Worm (Caenorhabditis elegans) whole organism, young adult: ENCODE data around the gene R12B2.13.
A peak's percentile ranks its signal among the peaks of the same experiment; 100 is the strongest.

ENCODE experiments used
- B0019.2 ChIP-seq: fragments of 200-800 bp; sonication (Bioruptor generic); conservative IDR thresholded peaks from 2 replicates; pipeline ENCODE4 v1.3.6; 2022; ENCODE audit warnings: missing genetic modification reagents, missing genetic modification characterization, missing compliant biosample characterization
- B0261.1 ChIP-seq: sonication (generic microtip); optimal IDR thresholded peaks from 2 replicates; lab custom pipeline; 2016; ENCODE audit warnings: mild to moderate bottlenecking, missing genetic modification characterization, moderate library complexity, missing compliant biosample characterization
- C17E4.6 ChIP-seq: fragments of 200-800 bp; sonication (Bioruptor generic); IDR thresholded peaks from 2 replicates; pipeline ENCODE4 v1.3.6; 2022; ENCODE audit warnings: missing genetic modification reagents, missing genetic modification characterization, missing compliant biosample characterization
- F33H1.4 ChIP-seq: fragments of 200-800 bp; sonication (Bioruptor generic); IDR thresholded peaks from 2 replicates; pipeline ENCODE4 v1.3.6; 2022; ENCODE audit warnings: missing genetic modification reagents, missing genetic modification characterization, missing compliant biosample characterization
- F49E8.2 ChIP-seq: sonication (generic microtip); optimal IDR thresholded peaks from 3 replicates; lab custom pipeline; 2017; ENCODE audit warnings: missing genetic modification characterization, mild to moderate bottlenecking, missing compliant biosample characterization, antibody characterized with exemption, moderate library complexity; ENCODE audit not compliant: insufficient read depth
- F57A8.1 ChIP-seq: fragments of 200-800 bp; sonication (Bioruptor generic); optimal IDR thresholded peaks from 2 replicates; lab custom pipeline; 2018; ENCODE audit warnings: mild to moderate bottlenecking, missing genetic modification characterization, moderate library complexity, missing compliant biosample characterization
- F57C9.4 ChIP-seq: sonication (generic microtip); optimal IDR thresholded peaks from 2 replicates; lab custom pipeline; 2017; ENCODE audit warnings: mild to moderate bottlenecking, missing genetic modification characterization, missing compliant biosample characterization
- K12H6.12 ChIP-seq: fragments of 200-800 bp; sonication (Bioruptor generic); optimal IDR thresholded peaks from 2 replicates; lab custom pipeline; 2018; ENCODE audit warnings: mild to moderate bottlenecking, missing genetic modification characterization, missing compliant biosample characterization
- T07F8.4 ChIP-seq: sonication (generic microtip); optimal IDR thresholded peaks from 2 replicates; lab custom pipeline; 2016; ENCODE audit warnings: mild to moderate bottlenecking, missing genetic modification characterization, moderate library complexity, missing compliant biosample characterization
- T26A5.8 ChIP-seq: sonication (generic microtip); optimal IDR thresholded peaks from 2 replicates; lab custom pipeline; 2016; ENCODE audit warnings: missing genetic modification characterization, missing compliant biosample characterization
- Y53G8AR.9 ChIP-seq: fragments of 200-800 bp; sonication (Bioruptor generic); conservative IDR thresholded peaks from 2 replicates; pipeline ENCODE4 v1.3.6; 2022; ENCODE audit warnings: missing genetic modification reagents, missing genetic modification characterization, missing compliant biosample characterization
- Y56A3A.18 ChIP-seq: fragments of 200-800 bp; sonication (Bioruptor generic); IDR thresholded peaks from 2 replicates; pipeline ENCODE4 v1.3.6; 2022; ENCODE audit warnings: missing genetic modification reagents, missing genetic modification characterization, missing compliant biosample characterization
- Y79H2A.3 ChIP-seq: fragments of 200-800 bp; sonication (Bioruptor generic); conservative IDR thresholded peaks from 2 replicates; pipeline ENCODE4 v1.3.6; 2022; ENCODE audit warnings: missing genetic modification reagents, missing genetic modification characterization, missing compliant biosample characterization
- ama-1 ChIP-seq, 3 experiments: fragments of 150-350 bp in 1 of 3; sonication (generic microtip) in 2 of 3; optimal IDR thresholded peaks; 2 replicates each; lab custom pipeline; 2014 to 2018; ENCODE audit warnings: missing biosample characterization in 2 of 3, missing genetic modification characterization in 2 of 3, missing genetic modification reagents in 2 of 3
- aptf-2 ChIP-seq: fragments of 200-800 bp; sonication (Bioruptor generic); conservative IDR thresholded peaks from 2 replicates; pipeline ENCODE4 v1.3.6; 2022; ENCODE audit warnings: missing genetic modification reagents, missing genetic modification characterization, missing compliant biosample characterization
- athp-1 ChIP-seq: sonication (generic microtip); optimal IDR thresholded peaks from 2 replicates; lab custom pipeline; 2017; ENCODE audit warnings: mild to moderate bottlenecking, missing genetic modification characterization, missing compliant biosample characterization
- attf-5 ChIP-seq: fragments of 200-800 bp; sonication (Bioruptor generic); optimal IDR thresholded peaks from 2 replicates; lab custom pipeline; 2018; ENCODE audit warnings: mild to moderate bottlenecking, missing genetic modification characterization, missing compliant biosample characterization
- attf-6 ChIP-seq: fragments of 200-800 bp; sonication (Bioruptor generic); IDR thresholded peaks from 2 replicates; pipeline ENCODE4 v1.3.6; 2022; ENCODE audit warnings: missing genetic modification reagents, missing genetic modification characterization, missing compliant biosample characterization
- ceh-58 ChIP-seq: fragments of 200-800 bp; sonication (Bioruptor generic); IDR thresholded peaks from 2 replicates; pipeline ENCODE4 v1.3.6; 2022; ENCODE audit warnings: missing genetic modification characterization, missing compliant biosample characterization
- dox-1 ChIP-seq: fragments of 200-800 bp; sonication (Bioruptor generic); IDR thresholded peaks from 2 replicates; pipeline ENCODE4 v1.3.6; 2022; ENCODE audit warnings: missing genetic modification reagents, missing genetic modification characterization, missing compliant biosample characterization
- egl-18 ChIP-seq: fragments of 200-800 bp; sonication (Bioruptor generic); IDR thresholded peaks from 2 replicates; pipeline ENCODE4 v1.3.6; 2022; ENCODE audit warnings: missing genetic modification reagents, missing genetic modification characterization, missing compliant biosample characterization
- egl-44 ChIP-seq: fragments of 200-800 bp; sonication (Bioruptor generic); IDR thresholded peaks from 2 replicates; pipeline ENCODE4 v1.3.6; 2022; ENCODE audit warnings: missing genetic modification reagents, missing genetic modification characterization, missing compliant biosample characterization
- egrh-3 ChIP-seq: fragments of 200-800 bp; sonication (Bioruptor generic); IDR thresholded peaks from 2 replicates; pipeline ENCODE4 v1.3.6; 2022; ENCODE audit warnings: missing genetic modification reagents, missing genetic modification characterization, missing compliant biosample characterization
- ekl-4 ChIP-seq: fragments of 200-800 bp; sonication (Bioruptor generic); IDR thresholded peaks from 2 replicates; pipeline ENCODE4 v1.3.6; 2022; ENCODE audit warnings: missing genetic modification reagents, missing genetic modification characterization, missing compliant biosample characterization
- fkh-3 ChIP-seq: sonication (generic microtip); optimal IDR thresholded peaks from 2 replicates; lab custom pipeline; 2016; ENCODE audit warnings: mild to moderate bottlenecking, missing genetic modification characterization, missing compliant biosample characterization
- hlh-26 ChIP-seq: fragments of 200-800 bp; sonication (Bioruptor generic); conservative IDR thresholded peaks from 2 replicates; pipeline ENCODE4 v1.3.6; 2022; ENCODE audit warnings: missing genetic modification reagents, missing genetic modification characterization, missing compliant biosample characterization
- hmg-1.2 ChIP-seq: fragments of 200-800 bp; sonication (Bioruptor generic); IDR thresholded peaks from 2 replicates; pipeline ENCODE4 v1.3.6; 2022; ENCODE audit warnings: missing genetic modification reagents, missing genetic modification characterization, missing compliant biosample characterization
- hsf-1 ChIP-seq: fragments of 200-800 bp; sonication (Bioruptor generic); IDR thresholded peaks from 2 replicates; pipeline ENCODE4 v1.3.6; 2022; ENCODE audit warnings: missing genetic modification reagents, missing genetic modification characterization, missing compliant biosample characterization
- lir-1 ChIP-seq: fragments of 200-800 bp; sonication (Bioruptor generic); conservative IDR thresholded peaks from 2 replicates; pipeline ENCODE4 v1.3.6; 2022; ENCODE audit warnings: missing genetic modification reagents, missing genetic modification characterization, missing compliant biosample characterization
- lsy-27 ChIP-seq: sonication (generic microtip); optimal IDR thresholded peaks from 2 replicates; lab custom pipeline; 2017; ENCODE audit warnings: missing genetic modification characterization, mild to moderate bottlenecking, missing compliant biosample characterization, antibody characterized with exemption, missing genotype, borderline replicate concordance; ENCODE audit not compliant: insufficient read depth
- nfya-1 ChIP-seq: sonication (generic microtip); optimal IDR thresholded peaks from 2 replicates; lab custom pipeline; 2017; ENCODE audit warnings: antibody characterized with exemption, missing compliant biosample characterization, missing genetic modification characterization, borderline replicate concordance; ENCODE audit not compliant: insufficient read depth
- nfyb-1 ChIP-seq: fragments of 200-800 bp; sonication (Bioruptor generic); IDR thresholded peaks from 2 replicates; pipeline ENCODE4 v1.3.6; 2022; ENCODE audit warnings: missing genetic modification reagents, missing genetic modification characterization, missing compliant biosample characterization
- nhr-120 ChIP-seq: fragments of 200-800 bp; sonication (Bioruptor generic); IDR thresholded peaks from 2 replicates; pipeline ENCODE4 v1.3.6; 2022; ENCODE audit warnings: missing genetic modification characterization, missing compliant biosample characterization
- nhr-90 ChIP-seq: sonication (generic microtip); optimal IDR thresholded peaks from 2 replicates; lab custom pipeline; 2016; ENCODE audit warnings: missing genotype, mild to moderate bottlenecking, missing genetic modification characterization, missing compliant biosample characterization
- pbrm-1 ChIP-seq: fragments of 200-800 bp; sonication (Bioruptor generic); IDR thresholded peaks from 2 replicates; pipeline ENCODE4 v1.3.6; 2022; ENCODE audit warnings: missing genetic modification reagents, missing genetic modification characterization, missing compliant biosample characterization
- pha-4 ChIP-seq: fragments of 150-350 bp; sonication (generic microtip); optimal IDR thresholded peaks from 2 replicates; lab custom pipeline; 2014; ENCODE audit warnings: missing biosample characterization, missing genetic modification reagents, missing genetic modification characterization
- sea-2 ChIP-seq: fragments of 200-800 bp; sonication (Bioruptor generic); IDR thresholded peaks from 2 replicates; pipeline ENCODE4 v1.3.6; 2022; ENCODE audit warnings: missing genetic modification characterization, missing compliant biosample characterization
- unc-130 ChIP-seq: sonication (generic microtip); optimal IDR thresholded peaks from 2 replicates; lab custom pipeline; 2016; ENCODE audit warnings: missing genetic modification reagents, missing genetic modification characterization, missing compliant biosample characterization
- zfh-2 ChIP-seq: fragments of 200-800 bp; sonication (Bioruptor generic); conservative IDR thresholded peaks from 2 replicates; pipeline ENCODE4 v1.3.6; 2022; ENCODE audit warnings: missing genetic modification reagents, missing genetic modification characterization, missing compliant biosample characterization
- ztf-26 ChIP-seq: sonication (generic microtip); optimal IDR thresholded peaks from 2 replicates; lab custom pipeline; 2017; ENCODE audit warnings: missing genetic modification characterization, missing compliant biosample characterization
- ztf-28 ChIP-seq: fragments of 200-800 bp; sonication (Bioruptor generic); IDR thresholded peaks from 2 replicates; pipeline ENCODE4 v1.3.6; 2022; ENCODE audit warnings: missing genetic modification reagents, missing genetic modification characterization, missing compliant biosample characterization
- ztf-3 ChIP-seq: fragments of 200-800 bp; sonication (Bioruptor generic); optimal IDR thresholded peaks from 2 replicates; lab custom pipeline; 2018; ENCODE audit warnings: mild to moderate bottlenecking, missing genetic modification characterization, missing compliant biosample characterization

R12B2.13 gene

ce11 chrIII:5875705-5876104 is 42.4 kb upstream of the R12B2.13 start (continued):
- TF ChIP-seq Y79H2A.3 = no peak
- no peak for TF ChIP-seq ztf-28 (GFP tag; lab: Robert Waterston, UW)

- TF ChIP-seq T26A5.8 (tag; lab: Kevin White, UChicago) (no peak), ztf-28 (GFP tag; lab: Robert Waterston, UW) (0 out of 2 replicates have a peak, but pooled peaks have one; percentile 41), lir-1 (GFP tag; lab: Robert Waterston, UW) (no peak), Y53G8AR.9 (GFP tag; lab: Robert Waterston, UW) (0 out of 2 replicates have a peak, but pooled peaks have one; percentile 24), ztf-26 (tag; lab: Kevin White, UChicago) (peak; percentile 4), zfh-2 (GFP tag; lab: Robert Waterston, UW) (peak; percentile 61; the same call in 1 of the 2 replicates), ceh-58 (GFP tag; lab: Robert Waterston, UW) (no peak), Y56A3A.18 (GFP tag; lab: Robert Waterston, UW) (no peak), ztf-3 (GFP tag; lab: Kevin White, UChicago) (no peak), attf-6 (GFP tag; lab: Robert Waterston, UW) (no peak), dox-1 (GFP tag; lab: Robert Waterston, UW) (peak; percentile 21; the same call in 1 of the 2 replicates), hsf-1 (0 out of 2 replicates have a peak, but pooled peaks have one; percentile 38), T07F8.4 (no peak), hlh-26 (GFP tag; lab: Robert Waterston, UW) (no peak)
Measured at ce11 chrIII:5875418-5875702, 42.1 kb upstream of the R12B2.13 start.

ce11 chrIII:5874664-5875417 is 41.6 kb upstream of the R12B2.13 start:
- TF ChIP-seq C17E4.6 (GFP tag; lab: Robert Waterston, UW) (no peak), pbrm-1 (0 out of 2 replicates have a peak, but pooled peaks have one; percentile 4), K12H6.12 (tag; lab: Kevin White, UChicago) (no peak), aptf-2 (GFP tag; lab: Robert Waterston, UW) (no peak), ama-1 (optimal IDR thresholded peaks at IDR 0.05; lab: Kevin White, UChicago) (peak; percentile 51), ama-1 (GFP tag; optimal IDR thresholded peaks at IDR 0.05; lab: Kevin White, UChicago) (no peak), Y53G8AR.9 (GFP tag; lab: Robert Waterston, UW) (no peak), F49E8.2 (no peak), attf-6 (GFP tag; lab: Robert Waterston, UW) (no peak), egl-44 (no peak), egrh-3 (GFP tag; lab: Robert Waterston, UW) (peak; percentile 28; the same call in 1 of the 2 replicates), ekl-4 (GFP tag; lab: Robert Waterston, UW) (0 out of 2 replicates have a peak, but pooled peaks have one; percentile 10), zfh-2 (GFP tag; lab: Robert Waterston, UW) (peak; percentile 54; the same call in 1 of the 2 replicates), attf-5 (GFP tag; lab: Kevin White, UChicago) (no peak)

ce11 chrIII:5874263-5874662 is 41.0 kb upstream of the R12B2.13 start:
- TF ChIP-seq nhr-90 (tag; lab: Kevin White, UChicago) (peak; percentile 57), egl-18 (GFP tag; lab: Robert Waterston, UW) (no peak), hmg-1.2 (no peak), unc-130 (no peak), nhr-120 (no peak), nfya-1 (tag; lab: Kevin White, UChicago) (no peak), nfyb-1 (peak; percentile 62), fkh-3 (tag; lab: Kevin White, UChicago) (no peak), F33H1.4 (GFP tag; lab: Robert Waterston, UW) (no peak), F57A8.1 (GFP tag; lab: Kevin White, UChicago) (no peak), lsy-27 (tag; lab: Kevin White, UChicago) (no peak), athp-1 (no peak), F57C9.4 (no peak), pha-4 (no peak), sea-2 (GFP tag; lab: Robert Waterston, UW) (no peak), B0261.1 (tag; lab: Kevin White, UChicago) (no peak), B0019.2 (no peak), lir-1 (GFP tag; lab: Robert Waterston, UW) (no peak)
